Worm (Caenorhabditis elegans) whole organism, L4 larva: ENCODE measurements around the gene Y66D12A.21.

Source experiments
- ceh-20 ChIP-seq: fragments of 200-800 bp; sonication (Bioruptor generic); IDR thresholded peaks from 2 replicates; pipeline ENCODE4 v1.3.6; 2022; ENCODE audit warnings: missing genetic modification reagents, missing genetic modification characterization, missing compliant biosample characterization
- dpl-1 ChIP-seq: fragments of 150-350 bp; optimal IDR thresholded peaks from 2 replicates; lab custom pipeline; 2014; ENCODE audit warnings: missing biosample characterization, missing genetic modification reagents, missing genetic modification characterization
- nhr-25 ChIP-seq: sonication (generic microtip); optimal IDR thresholded peaks from 2 replicates; lab custom pipeline; 2017; ENCODE audit warnings: missing genetic modification characterization, mild to moderate bottlenecking, missing compliant biosample characterization, antibody characterized with exemption, moderate library complexity, borderline replicate concordance; ENCODE audit not compliant: insufficient read depth
- nhr-28 ChIP-seq: fragments of 150-350 bp; optimal IDR thresholded peaks from 2 replicates; lab custom pipeline; 2014; ENCODE audit warnings: missing biosample characterization, missing genetic modification characterization
- nhr-6 ChIP-seq: fragments of 150-350 bp; optimal IDR thresholded peaks from 2 replicates; lab custom pipeline; 2014; ENCODE audit warnings: missing biosample characterization, missing genetic modification characterization

DNA sequence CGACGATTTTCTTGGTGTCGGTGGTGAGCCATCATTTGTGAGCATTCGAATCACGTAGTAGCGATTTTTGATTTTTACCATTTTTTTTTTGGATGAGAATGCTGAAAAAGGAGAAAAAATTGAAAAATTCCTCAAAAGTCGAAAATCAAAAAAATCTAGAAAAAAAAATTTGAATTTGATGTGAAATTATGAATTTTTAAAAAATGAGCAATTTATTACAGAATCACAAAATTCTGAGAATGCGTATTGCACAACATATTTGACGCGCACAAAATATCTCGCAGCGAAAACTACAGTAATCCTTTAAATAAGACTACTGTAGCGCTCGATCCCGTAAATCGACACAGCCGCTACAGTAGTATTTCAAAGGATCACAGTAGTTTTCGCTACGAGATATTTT lies 17.9 kb downstream of the Y66D12A.21 start, which contains the start of gene popl-5:
- no peak for TF ChIP-seq nhr-6 (tag; lab: Kevin White, UChicago)
- no peak for TF ChIP-seq nhr-28 (tag; lab: Kevin White, UChicago)
- TF ChIP-seq nhr-25 (tag; lab: Kevin White, UChicago) = no peak
- TF ChIP-seq dpl-1 = no peak
- no peak for TF ChIP-seq ceh-20
